Worm (Caenorhabditis elegans): ENCODE results near the gene T21B10.3.

Gene T21B10.3

ce11 chrII:8911929-8912328, 22.3 kb upstream of the T21B10.3 start, which contains the start of gene B0457.4:
B0457.4 (minus strand) TSS chrII:8912029.
- TF ChIP-seq lin-14 (GFP tag; optimal IDR thresholded peaks at IDR 0.05) (no peak), nhr-85 (tag) (no peak), grh-1 (GFP tag; IDR thresholded peaks at IDR 0.05) (no peak), fkh-4 (tag; optimal IDR thresholded peaks at IDR 0.05; ENCODE audit: borderline replicate concordance) (no peak), nhr-71 (tag; optimal IDR thresholded peaks at IDR 0.05) (no peak), hpl-2 (GFP tag; optimal IDR thresholded peaks at IDR 0.05) (no peak)

ce11 chrII:8912523-8913017, 21.6 kb upstream of the T21B10.3 start:
- TF ChIP-seq fkh-8 (tag; optimal IDR thresholded peaks at IDR 0.05), result peak; percentile 70
- TF ChIP-seq sox-4 (tag; optimal IDR thresholded peaks at IDR 0.05), result peak; percentile 18
- TF ChIP-seq nhr-77 (tag; optimal IDR thresholded peaks at IDR 0.05), result no peak
- TF ChIP-seq nhr-90 (tag; optimal IDR thresholded peaks at IDR 0.05; ENCODE audit: poor library complexity), result no peak
- peak; percentile 35 for TF ChIP-seq pax-3 (tag; optimal IDR thresholded peaks at IDR 0.05)
- no peak for TF ChIP-seq nhr-12 (tag; optimal IDR thresholded peaks at IDR 0.05)
- TF ChIP-seq blmp-1 (tag; optimal IDR thresholded peaks at IDR 0.05), result peak; percentile 37
- peak; percentile 50 for TF ChIP-seq nhr-71 (tag; optimal IDR thresholded peaks at IDR 0.05)
- no peak for TF ChIP-seq ces-1 (GFP tag; optimal IDR thresholded peaks at IDR 0.05)
- TF ChIP-seq dsc-1 (tag; optimal IDR thresholded peaks at IDR 0.05), result peak; percentile 83

- TF ChIP-seq C16A3.4 (tag; optimal IDR thresholded peaks at IDR 0.05), result no peak
- TF ChIP-seq fkh-8 (tag; optimal IDR thresholded peaks at IDR 0.05), result peak; percentile 6
- peak; percentile 10 for TF ChIP-seq elt-2 (tag; optimal IDR thresholded peaks at IDR 0.05)
- no peak for TF ChIP-seq egl-13 (tag; optimal IDR thresholded peaks at IDR 0.05)
- TF ChIP-seq lin-14 (GFP tag; optimal IDR thresholded peaks at IDR 0.05), result peak; percentile 37
Observed at ce11 chrII:8914654-8915053, 19.5 kb upstream of the T21B10.3 start.

ce11 chrII:8916656-8917055, 17.5 kb upstream of the T21B10.3 start:
- peak; percentile 82 for TF ChIP-seq dsc-1 (tag; optimal IDR thresholded peaks at IDR 0.05)
- no peak for TF ChIP-seq lin-13 (GFP tag; optimal IDR thresholded peaks at IDR 0.05)
- peak; percentile 29 for TF ChIP-seq sox-4 (tag; optimal IDR thresholded peaks at IDR 0.05)
- TF ChIP-seq nhr-71 (tag; optimal IDR thresholded peaks at IDR 0.05), result peak; percentile 36
- peak; percentile 53 for TF ChIP-seq fkh-8 (tag; optimal IDR thresholded peaks at IDR 0.05)
- no peak for TF ChIP-seq Y116A8C.19 (tag; optimal IDR thresholded peaks at IDR 0.05; ENCODE audit: borderline replicate concordance)
- TF ChIP-seq nhr-77 (tag; optimal IDR thresholded peaks at IDR 0.05), result no peak
- TF ChIP-seq zag-1 (tag; optimal IDR thresholded peaks at IDR 0.05), result no peak
- TF ChIP-seq unc-86 (tag; optimal IDR thresholded peaks at IDR 0.05), result no peak
- peak; percentile 40 for TF ChIP-seq nhr-47 (tag; optimal IDR thresholded peaks at IDR 0.05)

- TF ChIP-seq xbp-1 (tag; optimal IDR thresholded peaks at IDR 0.05), result no peak
- TF ChIP-seq ceh-8 (GFP tag; optimal IDR thresholded peaks at IDR 0.05), result no peak
- TF ChIP-seq grh-1 (GFP tag; IDR thresholded peaks at IDR 0.05), result no peak
- TF ChIP-seq elt-2 (tag; optimal IDR thresholded peaks at IDR 0.05), result peak; percentile 1
- TF ChIP-seq elt-3 (tag; optimal IDR thresholded peaks at IDR 0.05), result peak in 1 of 6 experiments; percentile 28
Observed at ce11 chrII:8917339-8917738, 16.8 kb upstream of the T21B10.3 start.

ce11 chrII:8920315-8920714, 13.9 kb upstream of the T21B10.3 start:
- TF ChIP-seq lsy-2 (tag; optimal IDR thresholded peaks at IDR 0.05), result no peak
- TF ChIP-seq mep-1 (tag; optimal IDR thresholded peaks at IDR 0.05), result no peak
- TF ChIP-seq ceh-90 (tag; optimal IDR thresholded peaks at IDR 0.05), result no peak
- no peak for TF ChIP-seq dsc-1 (tag; optimal IDR thresholded peaks at IDR 0.05)
- no peak for TF ChIP-seq nhr-12 (tag; optimal IDR thresholded peaks at IDR 0.05)
- peak; percentile 48 for TF ChIP-seq fos-1 (tag; optimal IDR thresholded peaks at IDR 0.05)
- TF ChIP-seq ceh-82 (tag; optimal IDR thresholded peaks at IDR 0.05), result no peak
- no peak for TF ChIP-seq aha-1 (tag; optimal IDR thresholded peaks at IDR 0.05)
- peak; percentile 26 for TF ChIP-seq skn-1 (tag; optimal IDR thresholded peaks at IDR 0.05)
- no peak for TF ChIP-seq elt-2 (tag; optimal IDR thresholded peaks at IDR 0.05)
- no peak for TF ChIP-seq tlp-1 (tag; optimal IDR thresholded peaks at IDR 0.05)
- no peak for TF ChIP-seq tbx-2 (tag; optimal IDR thresholded peaks at IDR 0.05)
- peak; percentile 31 for TF ChIP-seq lin-14 (GFP tag; optimal IDR thresholded peaks at IDR 0.05)
